Fruit fly (Drosophila melanogaster): ENCODE data around the gene SH3PX1.

DNA sequence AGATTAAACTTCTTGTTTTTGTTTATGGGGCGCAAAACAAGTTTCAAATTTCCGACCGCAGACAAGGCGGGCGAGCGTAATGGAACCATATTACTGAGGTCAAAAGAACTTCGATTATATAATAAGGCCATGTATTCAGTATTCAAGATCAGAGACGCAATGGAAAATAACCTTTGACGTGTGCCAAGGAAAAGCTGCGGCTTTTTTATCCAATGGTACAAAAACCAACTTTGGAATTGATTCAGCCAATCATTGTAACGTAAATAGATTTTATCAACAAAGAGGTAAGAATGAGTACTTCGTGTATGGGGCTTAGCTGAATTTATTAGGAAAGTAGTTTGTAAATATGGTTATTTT lies 16.1 kb downstream of the SH3PX1 start:
- TF ChIP-seq CG32121 (GFP tag; IDR thresholded peaks at IDR 0.05) (no peak), D1 (tag; optimal IDR thresholded peaks at IDR 0.05) (no peak), CG12605 (GFP tag; IDR thresholded peaks at IDR 0.05) (no peak), CG15710 (tag; optimal IDR thresholded peaks at IDR 0.05) (no peak), Snoo (tag; optimal IDR thresholded peaks at IDR 0.05) (no peak), CG8159 (tag; optimal IDR thresholded peaks at IDR 0.05) (no peak), gl (tag; optimal IDR thresholded peaks at IDR 0.05) (no peak), Pif1A (GFP tag; optimal IDR thresholded peaks at IDR 0.05) (no peak), CG34367 (tag; optimal IDR thresholded peaks at IDR 0.05) (no peak), CG13204 (GFP tag; optimal IDR thresholded peaks at IDR 0.05) (no peak), CG8301 (tag; optimal IDR thresholded peaks at IDR 0.05) (no peak), EcR (GFP tag; optimal IDR thresholded peaks at IDR 0.05) (no peak), CG10348 (GFP tag; IDR thresholded peaks at IDR 0.05) (no peak)

Measured in whole organism, pupa.